Worm (Caenorhabditis elegans) whole organism, L2 larva: ENCODE measurements around the gene frpr-18.

Experiments used
- R02D3.7 ChIP-seq: fragments of 150-350 bp; optimal IDR thresholded peaks from 2 replicates; lab custom pipeline; 2014; ENCODE audit warnings: missing biosample characterization, missing genetic modification characterization
- ama-1 ChIP-seq: fragments of 150-350 bp; optimal IDR thresholded peaks from 2 replicates; lab custom pipeline; 2018; ENCODE audit warnings: inconsistent platforms
- ceh-82 ChIP-seq: fragments of 150-350 bp; optimal IDR thresholded peaks from 2 replicates; lab custom pipeline; 2014; ENCODE audit warnings: missing biosample characterization, missing genetic modification characterization
- dmd-4 ChIP-seq: sonication (generic microtip); optimal IDR thresholded peaks from 2 replicates; lab custom pipeline; 2017; ENCODE audit warnings: missing biosample characterization, missing genetic modification characterization
- egl-27 ChIP-seq: sonication (generic microtip); optimal IDR thresholded peaks from 3 replicates; lab custom pipeline; 2017; ENCODE audit warnings: missing biosample characterization, missing genetic modification reagents, missing genetic modification characterization
- lin-13 ChIP-seq: fragments of 150-350 bp; optimal IDR thresholded peaks from 2 replicates; lab custom pipeline; 2014; ENCODE audit warnings: missing biosample characterization, missing genetic modification reagents, missing genetic modification characterization
- lin-39 ChIP-seq: fragments of 150-350 bp; optimal IDR thresholded peaks from 2 replicates; lab custom pipeline; 2014; ENCODE audit warnings: missing biosample characterization, missing genetic modification reagents, missing genetic modification characterization
- mdl-1 ChIP-seq, 2 experiments: fragments of 150-350 bp in 1 of 2; sonication (generic microtip) in 1 of 2; optimal IDR thresholded peaks; 2 replicates each; lab custom pipeline; 2017; ENCODE audit warnings: missing biosample characterization in 2 of 2, missing genetic modification characterization in 2 of 2
- nhr-21 ChIP-seq: fragments of 150-350 bp; optimal IDR thresholded peaks from 2 replicates; lab custom pipeline; 2014; ENCODE audit warnings: missing biosample characterization, missing genetic modification characterization
- nhr-6 ChIP-seq: fragments of 150-350 bp; optimal IDR thresholded peaks from 2 replicates; lab custom pipeline; 2014; ENCODE audit warnings: missing biosample characterization, missing genetic modification characterization
- skn-1 ChIP-seq: sonication (generic microtip); optimal IDR thresholded peaks from 2 replicates; lab custom pipeline; 2017; ENCODE audit warnings: missing biosample characterization, missing genetic modification characterization
- unc-39 ChIP-seq: fragments of 150-350 bp; optimal IDR thresholded peaks from 2 replicates; lab custom pipeline; 2014; ENCODE audit warnings: missing biosample characterization, missing genetic modification characterization
- unc-62 ChIP-seq: fragments of 150-350 bp; optimal IDR thresholded peaks from 2 replicates; lab custom pipeline; 2014; ENCODE audit warnings: missing biosample characterization, missing genetic modification reagents, missing genetic modification characterization

ce11 chrV:6901943-6902549 lies 31.9 kb downstream of the frpr-18 start:
- no peak for TF ChIP-seq nhr-21
- no peak for TF ChIP-seq R02D3.7 (tag; lab: Kevin White, UChicago)
- TF ChIP-seq unc-39 (tag; lab: Kevin White, UChicago), result no peak
- no peak for TF ChIP-seq ceh-82 (tag; lab: Kevin White, UChicago)
- no peak for TF ChIP-seq lin-39 (tag; lab: Kevin White, UChicago)
- TF ChIP-seq ama-1 (lab: Kevin White, UChicago), result no peak
- no peak for TF ChIP-seq egl-27 (tag; lab: Kevin White, UChicago)
- TF ChIP-seq mdl-1 (tag; optimal IDR thresholded peaks at IDR 0.05; lab: Kevin White, UChicago), result no peak
- TF ChIP-seq unc-62 (GFP tag; lab: Kevin White, UChicago), result no peak
- no peak for TF ChIP-seq lin-13
- TF ChIP-seq skn-1 (tag; lab: Kevin White, UChicago), result no peak
- TF ChIP-seq dmd-4 (tag; lab: Kevin White, UChicago), result no peak
- TF ChIP-seq nhr-6 (tag; lab: Kevin White, UChicago), result no peak
